Fruit fly (Drosophila melanogaster) whole organism, pupa: Measurements from ENCODE around the gene zfh1.

Source experiments
- CG10348 ChIP-seq: fragments of 200-800 bp; sonication (Bioruptor generic); IDR thresholded peaks from 2 replicates; pipeline ENCODE4 v1.3.6; 2022; ENCODE audit warnings: missing biosample characterization, missing genetic modification characterization
- CG12605 ChIP-seq: fragments of 200-800 bp; sonication (Bioruptor generic); IDR thresholded peaks from 2 replicates; pipeline ENCODE4 v1.3.6; 2022; ENCODE audit warnings: missing biosample characterization, missing genetic modification characterization
- CG13204 ChIP-seq: fragments of 200-800 bp; sonication (Bioruptor generic); optimal IDR thresholded peaks from 2 replicates; lab custom pipeline; 2018; ENCODE audit warnings: missing biosample characterization, mild to moderate bottlenecking, missing genetic modification characterization, moderate library complexity
- CG14655 ChIP-seq: fragments of 200-800 bp; sonication (Bioruptor generic); optimal IDR thresholded peaks from 3 replicates; lab custom pipeline; 2017; ENCODE audit warnings: mild to moderate bottlenecking, missing biosample characterization, missing genetic modification reagents, missing genetic modification characterization
- CG15710 ChIP-seq: fragments of 200-800 bp; sonication (Bioruptor generic); optimal IDR thresholded peaks from 2 replicates; lab custom pipeline; 2018; ENCODE audit warnings: missing biosample characterization, mild to moderate bottlenecking, missing genetic modification characterization, moderate library complexity
- CG17806 ChIP-seq: fragments of 200-800 bp; sonication (Bioruptor generic); optimal IDR thresholded peaks from 2 replicates; lab custom pipeline; 2018; ENCODE audit warnings: missing biosample characterization, mild to moderate bottlenecking, missing genetic modification characterization, moderate library complexity
- CG32121 ChIP-seq: fragments of 200-800 bp; sonication (Bioruptor generic); IDR thresholded peaks from 2 replicates; pipeline ENCODE4 v1.3.6; 2022; ENCODE audit warnings: missing biosample characterization, missing genetic modification characterization
- CG34367 ChIP-seq: fragments of 200-800 bp; sonication (Bioruptor generic); optimal IDR thresholded peaks from 2 replicates; lab custom pipeline; 2018; ENCODE audit warnings: missing biosample characterization, mild to moderate bottlenecking, missing genetic modification characterization
- CG4496 ChIP-seq: fragments of 200-800 bp; sonication (Bioruptor generic); IDR thresholded peaks from 3 replicates; pipeline ENCODE4 v1.3.6; 2022; ENCODE audit warnings: missing biosample characterization, missing genetic modification characterization
- CG8159 ChIP-seq: fragments of 200-800 bp; sonication (Bioruptor generic); optimal IDR thresholded peaks from 3 replicates; lab custom pipeline; 2018; ENCODE audit warnings: missing biosample characterization, mild to moderate bottlenecking, missing genetic modification characterization, moderate library complexity
- CG8301 ChIP-seq: fragments of 200-800 bp; sonication (Bioruptor generic); optimal IDR thresholded peaks from 2 replicates; lab custom pipeline; 2018; ENCODE audit warnings: missing biosample characterization, mild to moderate bottlenecking, missing genetic modification characterization
- CG9948 ChIP-seq: fragments of 200-800 bp; sonication (Bioruptor generic); optimal IDR thresholded peaks from 2 replicates; lab custom pipeline; 2018; ENCODE audit warnings: missing biosample characterization, mild to moderate bottlenecking, missing genetic modification characterization, moderate library complexity
- D1 ChIP-seq: fragments of 200-800 bp; sonication (Bioruptor generic); optimal IDR thresholded peaks from 2 replicates; lab custom pipeline; 2018; ENCODE audit warnings: missing biosample characterization, mild to moderate bottlenecking, missing genetic modification characterization, moderate library complexity
- EcR ChIP-seq: fragments of 200-800 bp; sonication (Bioruptor generic); optimal IDR thresholded peaks from 3 replicates; lab custom pipeline; 2019; ENCODE audit warnings: missing biosample characterization, missing genetic modification characterization, mild to moderate bottlenecking, moderate library complexity, missing genetic modification reagents
- Ets98B ChIP-seq: fragments of 200-800 bp; sonication (Bioruptor generic); IDR thresholded peaks from 2 replicates; pipeline ENCODE4 v1.3.6; 2022; ENCODE audit warnings: missing biosample characterization, missing genetic modification characterization
- Pif1A ChIP-seq: fragments of 200-800 bp; sonication (Bioruptor generic); optimal IDR thresholded peaks from 3 replicates; lab custom pipeline; 2016; ENCODE audit warnings: missing biosample characterization, missing genetic modification characterization
- Pif1B ChIP-seq: fragments of 200-800 bp; sonication (Bioruptor generic); optimal IDR thresholded peaks from 3 replicates; lab custom pipeline; 2016; ENCODE audit warnings: missing biosample characterization, missing genetic modification characterization
- Snoo ChIP-seq: fragments of 200-800 bp; sonication (Bioruptor generic); optimal IDR thresholded peaks from 3 replicates; lab custom pipeline; 2017; ENCODE audit warnings: missing biosample characterization, mild to moderate bottlenecking, missing genetic modification characterization, inconsistent platforms
- fd96Ca ChIP-seq: fragments of 200-800 bp; sonication (Bioruptor generic); IDR thresholded peaks from 3 replicates; pipeline ENCODE4 v1.3.6; 2022; ENCODE audit warnings: missing biosample characterization, missing genetic modification characterization
- gl ChIP-seq: fragments of 200-800 bp; sonication (Bioruptor generic); optimal IDR thresholded peaks from 2 replicates; lab custom pipeline; 2018; ENCODE audit warnings: missing biosample characterization, mild to moderate bottlenecking, missing genetic modification characterization
- rn ChIP-seq: fragments of 200-800 bp; sonication (Bioruptor generic); IDR thresholded peaks from 2 replicates; pipeline ENCODE4 v1.3.6; 2022; ENCODE audit warnings: missing biosample characterization, missing genetic modification characterization

The zfh1 gene

dm6 chr3R:30808346-30809286 lies 42.9 kb downstream of the zfh1 start, which contains the start of gene cindr:
Gene cindr (plus strand): TSS chr3R:30808617.
- TF ChIP-seq CG10348 (GFP tag; lab: Robert Waterston, UW) (no peak), EcR (GFP tag; lab: Kevin White, UChicago) (peak; percentile 88), Snoo (tag; lab: Kevin White, UChicago) (no peak), CG8159 (tag; lab: Kevin White, UChicago) (peak; percentile 9), CG8301 (tag; lab: Kevin White, UChicago) (peak; percentile 11), CG9948 (tag; lab: Kevin White, UChicago) (no peak), gl (tag; lab: Kevin White, UChicago) (peak; percentile 42), rn (GFP tag; lab: Robert Waterston, UW) (no peak), CG14655 (GFP tag; lab: Kevin White, UChicago) (no peak), CG17806 (tag; lab: Kevin White, UChicago) (no peak), fd96Ca (GFP tag; lab: Robert Waterston, UW) (no peak), Pif1A (peak; percentile 55), D1 (peak; percentile 67), CG34367 (tag; lab: Kevin White, UChicago) (no peak), CG32121 (GFP tag; lab: Robert Waterston, UW) (no peak), CG15710 (tag; lab: Kevin White, UChicago) (no peak), CG4496 (peak; percentile 48), Ets98B (GFP tag; lab: Robert Waterston, UW) (peak; percentile 38; the same call in 1 of the 2 replicates), CG13204 (GFP tag; lab: Kevin White, UChicago) (peak; percentile 1), CG12605 (GFP tag; lab: Robert Waterston, UW) (peak; percentile 23; the same call in 1 of the 2 replicates), Pif1B (GFP tag; lab: Kevin White, UChicago) (peak; percentile 15)

dm6 chr3R:30809287-30809933 lies 43.7 kb downstream of the zfh1 start:
- 0 out of 3 replicates have a peak, but pooled peaks have one; percentile 13 for TF ChIP-seq CG4496
- no peak for TF ChIP-seq Snoo (tag; lab: Kevin White, UChicago)
- TF ChIP-seq CG13204 (GFP tag; lab: Kevin White, UChicago) = no peak
- TF ChIP-seq, all 21 proteins: peak for 1

dm6 chr3R:30810274-30810813 lies 44.6 kb downstream of the zfh1 start:
- TF ChIP-seq EcR (GFP tag; lab: Kevin White, UChicago) = peak; percentile 65
- TF ChIP-seq CG13204 (GFP tag; lab: Kevin White, UChicago) = no peak
- 0 out of 3 replicates have a peak, but pooled peaks have one; percentile 22 for TF ChIP-seq CG4496

- TF ChIP-seq CG10348 (GFP tag; lab: Robert Waterston, UW) (no peak), fd96Ca (GFP tag; lab: Robert Waterston, UW) (peak; percentile 16; the same call in 1 of the 3 replicates), CG12605 (GFP tag; lab: Robert Waterston, UW) (no peak), Pif1B (GFP tag; lab: Kevin White, UChicago) (peak; percentile 43), CG4496 (0 out of 3 replicates have a peak, but pooled peaks have one; percentile 24), CG15710 (tag; lab: Kevin White, UChicago) (peak; percentile 19), Pif1A (peak; percentile 62), CG9948 (tag; lab: Kevin White, UChicago) (peak; percentile 30), CG32121 (GFP tag; lab: Robert Waterston, UW) (peak; percentile 71; the same call in 1 of the 2 replicates), CG14655 (GFP tag; lab: Kevin White, UChicago) (peak; percentile 57), rn (GFP tag; lab: Robert Waterston, UW) (no peak), CG17806 (tag; lab: Kevin White, UChicago) (peak; percentile 36), CG8159 (tag; lab: Kevin White, UChicago) (peak; percentile 38), gl (tag; lab: Kevin White, UChicago) (no peak), CG13204 (GFP tag; lab: Kevin White, UChicago) (no peak), D1 (no peak), CG8301 (tag; lab: Kevin White, UChicago) (peak; percentile 48), CG34367 (tag; lab: Kevin White, UChicago) (no peak), Ets98B (GFP tag; lab: Robert Waterston, UW) (peak; percentile 40), Snoo (tag; lab: Kevin White, UChicago) (peak; percentile 43), EcR (GFP tag; lab: Kevin White, UChicago) (no peak)
Observed at dm6 chr3R:30811300-30812022, 45.7 kb downstream of the zfh1 start.

- TF ChIP-seq CG12605 (GFP tag; lab: Robert Waterston, UW) (no peak), CG4496 (no peak), CG13204 (GFP tag; lab: Kevin White, UChicago) (no peak), Pif1B (GFP tag; lab: Kevin White, UChicago) (no peak), gl (tag; lab: Kevin White, UChicago) (no peak), EcR (GFP tag; lab: Kevin White, UChicago) (no peak), CG8301 (tag; lab: Kevin White, UChicago) (no peak), CG9948 (tag; lab: Kevin White, UChicago) (no peak), CG14655 (GFP tag; lab: Kevin White, UChicago) (no peak), Ets98B (GFP tag; lab: Robert Waterston, UW) (no peak), Snoo (tag; lab: Kevin White, UChicago) (no peak), CG17806 (tag; lab: Kevin White, UChicago) (no peak), CG34367 (tag; lab: Kevin White, UChicago) (no peak), fd96Ca (GFP tag; lab: Robert Waterston, UW) (no peak), CG15710 (tag; lab: Kevin White, UChicago) (no peak)
Observed at dm6 chr3R:30812023-30812345, 46.3 kb downstream of the zfh1 start.
